Worm (Caenorhabditis elegans): ENCODE results near the gene K06H7.1.

The K06H7.1 gene

ce11 chrIII:8099022-8099421 is at the start of gene K06H7.1:
K06H7.1 (plus strand) TSS chrIII:8099322.
- TF ChIP-seq efl-1 (optimal IDR thresholded peaks at IDR 0.05), result no peak
- peak in 1 of 2 experiments; percentile 3 for TF ChIP-seq efl-1 (GFP tag; optimal IDR thresholded peaks at IDR 0.05 in 1 of 2)
- no peak for TF ChIP-seq sox-4 (tag; optimal IDR thresholded peaks at IDR 0.05)
- TF ChIP-seq rnt-1 (tag; optimal IDR thresholded peaks at IDR 0.05), result no peak

- TF ChIP-seq elt-2 (tag; optimal IDR thresholded peaks at IDR 0.05), result peak; percentile 74
- no peak for TF ChIP-seq jun-1 (tag; optimal IDR thresholded peaks at IDR 0.05)
- TF ChIP-seq efl-1 (optimal IDR thresholded peaks at IDR 0.05), result no peak
- TF ChIP-seq efl-1 (GFP tag; optimal IDR thresholded peaks at IDR 0.05 in 1 of 2), result peak in 1 of 2 experiments; percentile 61
- peak; percentile 51 for TF ChIP-seq tlp-1 (tag; optimal IDR thresholded peaks at IDR 0.05)
- TF ChIP-seq ztf-11 (tag; optimal IDR thresholded peaks at IDR 0.05), result no peak
- no peak for TF ChIP-seq elt-3 (tag; optimal IDR thresholded peaks at IDR 0.05)
- TF ChIP-seq aly-2 (tag; optimal IDR thresholded peaks at IDR 0.05), result no peak
- no peak for TF ChIP-seq ces-1 (GFP tag; optimal IDR thresholded peaks at IDR 0.05)
- peak; percentile 74 for TF ChIP-seq pqm-1 (tag; optimal IDR thresholded peaks at IDR 0.05)
- TF ChIP-seq C34B4.2 (tag; optimal IDR thresholded peaks at IDR 0.05), result no peak
- no peak for TF ChIP-seq nhr-237 (tag; optimal IDR thresholded peaks at IDR 0.05)
- TF ChIP-seq C16A3.4 (tag; optimal IDR thresholded peaks at IDR 0.05), result no peak
- no peak for TF ChIP-seq lsy-2 (tag; optimal IDR thresholded peaks at IDR 0.05)
These were observed 48.2 kb upstream of the K06H7.1 start, which contains the start of gene K12H4.7 for ce11 chrIII:8050944-8051343. K12H4.7 (minus strand) TSS chrIII:8051081.

ce11 chrIII:8051838-8052237 is 47.3 kb upstream of the K06H7.1 start:
- no peak for TF ChIP-seq unc-86 (tag; optimal IDR thresholded peaks at IDR 0.05)
- no peak for TF ChIP-seq mdl-1 (tag; optimal IDR thresholded peaks at IDR 0.05)
- no peak for TF ChIP-seq fos-1 (tag; optimal IDR thresholded peaks at IDR 0.05)
- TF ChIP-seq aly-2 (tag; optimal IDR thresholded peaks at IDR 0.05), result no peak
- no peak for TF ChIP-seq ets-5 (GFP tag; IDR thresholded peaks at IDR 0.05)
- no peak for TF ChIP-seq C16A3.4 (tag; optimal IDR thresholded peaks at IDR 0.05)

ce11 chrIII:8061114-8061513 is 38.0 kb upstream of the K06H7.1 start:
- TF ChIP-seq dpl-1 (GFP tag; optimal IDR thresholded peaks at IDR 0.05) (no peak), nhr-77 (tag; optimal IDR thresholded peaks at IDR 0.05) (no peak), vab-15 (tag; optimal IDR thresholded peaks at IDR 0.05) (no peak), nhr-237 (tag; optimal IDR thresholded peaks at IDR 0.05) (no peak), lsy-2 (tag; optimal IDR thresholded peaks at IDR 0.05) (peak in 1 of 2 experiments; percentile 16), blmp-1 (tag; optimal IDR thresholded peaks at IDR 0.05) (peak; percentile 8)

- TF ChIP-seq nhr-237 (tag; optimal IDR thresholded peaks at IDR 0.05) (no peak), nhr-71 (tag; optimal IDR thresholded peaks at IDR 0.05) (no peak), ztf-4 (tag; optimal IDR thresholded peaks at IDR 0.05) (no peak), aly-2 (tag; optimal IDR thresholded peaks at IDR 0.05) (no peak), skn-1 (tag; optimal IDR thresholded peaks at IDR 0.05) (no peak), mdl-1 (tag; optimal IDR thresholded peaks at IDR 0.05) (no peak), fkh-10 (GFP tag; optimal IDR thresholded peaks at IDR 0.05) (no peak), hlh-17 (GFP tag; optimal IDR thresholded peaks at IDR 0.05; ENCODE audit: borderline replicate concordance) (no peak), efl-3 (GFP tag; optimal IDR thresholded peaks at IDR 0.05) (no peak), sup-37 (GFP tag; optimal IDR thresholded peaks at IDR 0.05) (no peak), unc-130 (tag; optimal IDR thresholded peaks at IDR 0.05) (no peak), lin-39 (tag; optimal IDR thresholded peaks at IDR 0.05) (no peak), lin-35 (GFP tag; optimal IDR thresholded peaks at IDR 0.05) (no peak), C04F5.9 (tag; optimal IDR thresholded peaks at IDR 0.05) (no peak), nhr-47 (tag; optimal IDR thresholded peaks at IDR 0.05) (no peak), rnt-1 (tag; optimal IDR thresholded peaks at IDR 0.05) (no peak)
These were observed 35.5 kb upstream of the K06H7.1 start for ce11 chrIII:8063659-8064058.

Measured in whole organism, L1 larva.